Fruit fly (Drosophila melanogaster) whole organism, embryonic: ENCODE results near the gene Cdk5alpha.

ENCODE experiments used
- BtbVII ChIP-seq: fragments of 200-800 bp; sonication (Bioruptor generic); optimal IDR thresholded peaks from 3 replicates; lab custom pipeline; 2017; ENCODE audit warnings: missing biosample characterization, mild to moderate bottlenecking, missing genetic modification characterization
- CG10147 ChIP-seq: fragments of 200-800 bp; sonication (Bioruptor generic); optimal IDR thresholded peaks from 2 replicates; lab custom pipeline; 2019; ENCODE audit warnings: missing biosample characterization, mild to moderate bottlenecking, missing genetic modification characterization, moderate library complexity
- CG11456 ChIP-seq: fragments of 200-800 bp; sonication (Bioruptor generic); IDR thresholded peaks from 3 replicates; pipeline ENCODE4 v1.3.6; 2022; ENCODE audit warnings: missing biosample characterization, missing genetic modification characterization
- CG14441 ChIP-seq: fragments of 200-800 bp; sonication (Bioruptor generic); IDR thresholded peaks from 2 replicates; pipeline ENCODE4 v1.3.6; 2022; ENCODE audit warnings: missing biosample characterization, missing genetic modification characterization
- CG14965 ChIP-seq: fragments of 200-800 bp; sonication (Bioruptor generic); optimal IDR thresholded peaks from 2 replicates; lab custom pipeline; 2016; ENCODE audit warnings: missing biosample characterization, missing genetic modification characterization, borderline replicate concordance
- CG17359 ChIP-seq: fragments of 200-800 bp; sonication (Bioruptor generic); optimal IDR thresholded peaks from 3 replicates; lab custom pipeline; 2018; ENCODE audit warnings: missing biosample characterization, mild to moderate bottlenecking, missing genetic modification characterization, moderate library complexity
- CG31388 ChIP-seq: fragments of 200-800 bp; sonication (Bioruptor generic); optimal IDR thresholded peaks from 2 replicates; lab custom pipeline; 2016; ENCODE audit warnings: missing biosample characterization, missing genetic modification characterization
- CG3838 ChIP-seq: fragments of 200-800 bp; sonication (Bioruptor generic); optimal IDR thresholded peaks from 3 replicates; lab custom pipeline; 2016; ENCODE audit warnings: missing biosample characterization, missing genetic modification characterization
- CG6654 ChIP-seq: fragments of 200-800 bp; sonication (Bioruptor generic); optimal IDR thresholded peaks from 2 replicates; lab custom pipeline; 2017; ENCODE audit warnings: missing biosample characterization, mild to moderate bottlenecking, missing genetic modification characterization
- CG6765 ChIP-seq: fragments of 200-800 bp; sonication (Bioruptor generic); optimal IDR thresholded peaks from 3 replicates; lab custom pipeline; 2017; ENCODE audit warnings: missing biosample characterization, mild to moderate bottlenecking, missing genetic modification characterization
- CG8478 ChIP-seq: fragments of >200 bp; optimal IDR thresholded peaks from 2 replicates; lab custom pipeline; 2018
- CG9215 ChIP-seq: fragments of 200-800 bp; sonication (Bioruptor generic); IDR thresholded peaks from 2 replicates; pipeline ENCODE4 v1.3.6; 2022; ENCODE audit warnings: missing biosample characterization, missing genetic modification characterization
- CG9609 ChIP-seq: fragments of 200-800 bp; sonication (Bioruptor generic); optimal IDR thresholded peaks from 3 replicates; lab custom pipeline; 2016; ENCODE audit warnings: missing biosample characterization, missing genetic modification characterization
- Doc2 ChIP-seq: fragments of 200-800 bp; sonication (Bioruptor generic); IDR thresholded peaks from 2 replicates; pipeline ENCODE4 v1.3.6; 2022; ENCODE audit warnings: missing biosample characterization, missing genetic modification characterization
- Lim3 ChIP-seq: fragments of 200-800 bp; sonication (Bioruptor generic); IDR thresholded peaks from 2 replicates; pipeline ENCODE4 v1.3.6; 2022; ENCODE audit warnings: missing biosample characterization, missing genetic modification characterization
- MBD-R2 ChIP-seq: fragments of 200-800 bp; sonication (Bioruptor generic); IDR thresholded peaks from 2 replicates; pipeline ENCODE4 v1.3.6; 2022; ENCODE audit warnings: missing biosample characterization, missing genetic modification characterization
- Mes4 ChIP-seq: fragments of 200-800 bp; sonication (Bioruptor generic); optimal IDR thresholded peaks from 2 replicates; lab custom pipeline; 2016; ENCODE audit warnings: missing biosample characterization, missing genetic modification characterization
- NC2α ChIP-seq: fragments of 200-800 bp; sonication (Bioruptor generic); optimal IDR thresholded peaks from 2 replicates; lab custom pipeline; 2016; ENCODE audit warnings: missing biosample characterization, missing genetic modification characterization
- Nf-YC ChIP-seq: fragments of 200-800 bp; optimal IDR thresholded peaks from 3 replicates; lab custom pipeline; 2019; ENCODE audit warnings: missing biosample characterization, mild to moderate bottlenecking, missing genetic modification characterization, moderate library complexity
- NfI ChIP-seq: fragments of 200-800 bp; sonication (Bioruptor generic); optimal IDR thresholded peaks from 3 replicates; lab custom pipeline; 2018; ENCODE audit warnings: missing biosample characterization, mild to moderate bottlenecking, missing genetic modification characterization, moderate library complexity
- Ptx1 ChIP-seq: fragments of 200-800 bp; sonication (Bioruptor generic); IDR thresholded peaks from 2 replicates; pipeline ENCODE4 v1.3.6; 2022; ENCODE audit warnings: missing biosample characterization, missing genetic modification characterization
- Scr ChIP-seq: fragments of 200-800 bp; sonication (Bioruptor generic); IDR thresholded peaks from 2 replicates; pipeline ENCODE4 v1.3.6; 2022; ENCODE audit warnings: missing biosample characterization, missing genetic modification characterization; ENCODE audit not compliant: partially characterized antibody
- Side ChIP-seq: fragments of 200-800 bp; sonication (Bioruptor generic); optimal IDR thresholded peaks from 2 replicates; lab custom pipeline; 2016; ENCODE audit warnings: missing biosample characterization, missing genetic modification characterization
- YL-1 ChIP-seq: fragments of 200-800 bp; sonication (Bioruptor generic); optimal IDR thresholded peaks from 3 replicates; lab custom pipeline; 2017; ENCODE audit warnings: missing biosample characterization, mild to moderate bottlenecking, missing genetic modification characterization
- ase ChIP-seq: fragments of 200-800 bp; sonication (Bioruptor generic); IDR thresholded peaks from 3 replicates; pipeline ENCODE4 v1.3.6; 2022; ENCODE audit warnings: missing biosample characterization, missing genetic modification characterization
- ato ChIP-seq: fragments of 200-800 bp; sonication (Bioruptor generic); IDR thresholded peaks from 2 replicates; pipeline ENCODE4 v1.3.6; 2022; ENCODE audit warnings: missing biosample characterization, missing genetic modification characterization; ENCODE audit not compliant: partially characterized antibody
- bsh ChIP-seq, 2 experiments: fragments of 200-800 bp; sonication (Bioruptor generic); optimal IDR thresholded peaks; 2 replicates each; lab custom pipeline; 2017 to 2018; ENCODE audit warnings: mild to moderate bottlenecking in 2 of 2, missing biosample characterization in 2 of 2, missing genetic modification characterization in 2 of 2, moderate library complexity in 1 of 2
- btn ChIP-seq: fragments of 200-800 bp; sonication (Bioruptor generic); optimal IDR thresholded peaks from 2 replicates; lab custom pipeline; 2016; ENCODE audit warnings: missing biosample characterization, missing genetic modification characterization
- crc ChIP-seq: fragments of 200-800 bp; sonication (Bioruptor generic); optimal IDR thresholded peaks from 2 replicates; lab custom pipeline; 2016; ENCODE audit warnings: missing biosample characterization, missing genetic modification characterization
- crp ChIP-seq, 2 experiments: fragments of 200-800 bp; sonication (Bioruptor generic); optimal IDR thresholded peaks; 2 replicates in 1 of 2; 3 replicates in 1 of 2; lab custom pipeline; 2017; ENCODE audit warnings: missing biosample characterization in 2 of 2, missing genetic modification characterization in 2 of 2, mild to moderate bottlenecking in 1 of 2, moderate library complexity in 1 of 2
- cwo ChIP-seq: fragments of 200-800 bp; sonication (Bioruptor generic); optimal IDR thresholded peaks from 3 replicates; lab custom pipeline; 2017; ENCODE audit warnings: missing biosample characterization, missing genetic modification characterization, mild to moderate bottlenecking, moderate library complexity, missing genetic modification reagents
- dpn ChIP-seq, 2 experiments: fragments of 200-800 bp; sonication (Bioruptor generic); optimal IDR thresholded peaks; 3 replicates each; lab custom pipeline; 2016; ENCODE audit warnings: missing biosample characterization in 2 of 2, missing genetic modification characterization in 2 of 2
- ems ChIP-seq: fragments of 200-800 bp; sonication (Bioruptor generic); optimal IDR thresholded peaks from 3 replicates; lab custom pipeline; 2016; ENCODE audit warnings: missing biosample characterization, missing genetic modification characterization
- eve ChIP-seq, 2 experiments: fragments of >200 bp; optimal IDR thresholded peaks; 2 replicates each; lab custom pipeline; 2017; ENCODE audit warnings: missing biosample characterization in 2 of 2, missing genetic modification characterization in 2 of 2
- ewg ChIP-seq: fragments of 200-800 bp; sonication (Bioruptor generic); optimal IDR thresholded peaks from 3 replicates; lab custom pipeline; 2017; ENCODE audit warnings: mild to moderate bottlenecking, missing biosample characterization, missing genetic modification reagents, missing genetic modification characterization
- exex ChIP-seq: fragments of 200-800 bp; sonication (Bioruptor generic); optimal IDR thresholded peaks from 4 replicates; lab custom pipeline; 2018; ENCODE audit warnings: missing biosample characterization, mild to moderate bottlenecking, missing genetic modification characterization, moderate library complexity
- eyg ChIP-seq: fragments of 200-800 bp; sonication (Bioruptor generic); optimal IDR thresholded peaks from 3 replicates; lab custom pipeline; 2016; ENCODE audit warnings: missing biosample characterization, missing genetic modification characterization
- gro ChIP-seq: fragments of 200-800 bp; sonication (Bioruptor generic); optimal IDR thresholded peaks from 2 replicates; lab custom pipeline; 2016; ENCODE audit warnings: missing biosample characterization, missing genetic modification characterization
- hkb ChIP-seq, 2 experiments: fragments of 200-800 bp in 1 of 2; fragments of >200 bp in 1 of 2; sonication (Bioruptor generic) in 1 of 2; IDR thresholded peaks in 1 of 2; optimal IDR thresholded peaks in 1 of 2; 2 replicates each; pipeline versions ENCODE4 v1.3.6 to Lab custom; 2017 to 2022; ENCODE audit warnings: missing biosample characterization in 1 of 2, missing genetic modification characterization in 1 of 2
- ken ChIP-seq: fragments of 200-800 bp; sonication (Bioruptor generic); IDR thresholded peaks from 3 replicates; pipeline ENCODE4 v1.3.6; 2022; ENCODE audit warnings: missing biosample characterization, missing genetic modification characterization
- mirr ChIP-seq: fragments of 200-800 bp; sonication (Bioruptor generic); optimal IDR thresholded peaks from 3 replicates; lab custom pipeline; 2018; ENCODE audit warnings: missing biosample characterization, mild to moderate bottlenecking, missing genetic modification characterization
- peb ChIP-seq: fragments of 200-800 bp; sonication (Bioruptor generic); IDR thresholded peaks from 2 replicates; pipeline ENCODE4 v1.3.6; 2022; ENCODE audit warnings: missing biosample characterization, missing genetic modification characterization
- unpg ChIP-seq: fragments of 200-800 bp; sonication (Bioruptor generic); optimal IDR thresholded peaks from 3 replicates; lab custom pipeline; 2018; ENCODE audit warnings: missing biosample characterization, mild to moderate bottlenecking, missing genetic modification characterization, moderate library complexity

Gene Cdk5alpha

DNA sequence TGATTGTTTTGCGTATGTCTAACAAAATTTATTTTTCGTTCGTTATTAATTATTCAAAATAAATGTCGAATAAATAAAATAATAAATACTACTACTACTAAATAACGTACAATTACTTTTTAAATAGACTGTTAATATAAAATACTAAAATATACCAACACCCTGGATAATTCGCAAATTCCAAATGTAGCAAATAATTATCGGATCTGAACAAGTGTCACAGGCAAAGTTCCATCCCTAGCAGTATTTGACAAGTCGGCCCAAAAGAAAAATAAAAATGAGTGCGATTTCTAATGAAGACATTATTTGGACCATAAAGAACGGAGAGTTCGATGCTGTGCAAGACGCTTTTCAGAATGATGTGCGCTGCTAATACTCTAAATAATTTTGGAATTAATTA is 30.6 kb upstream of the Cdk5alpha start, which contains the start of gene CG31715 (continued):
- TF ChIP-seq NC2α (GFP tag; lab: Kevin White, UChicago) (no peak), CG10147 (GFP tag; lab: Kevin White, UChicago) (no peak), dpn (GFP tag; optimal IDR thresholded peaks at IDR 0.05; lab: Kevin White, UChicago) (peak in 1 of 2 experiments; percentile 41), CG17359 (tag; lab: Kevin White, UChicago) (no peak), Doc2 (no peak), NfI (GFP tag; lab: Kevin White, UChicago) (no peak), Ptx1 (no peak), CG11456 (no peak), CG8478 (no peak), eyg (GFP tag; lab: Kevin White, UChicago) (no peak), CG31388 (GFP tag; lab: Kevin White, UChicago) (no peak), mirr (no peak), btn (GFP tag; lab: Kevin White, UChicago) (no peak), MBD-R2 (peak; percentile 66), gro (GFP tag; lab: Kevin White, UChicago) (no peak), ase (GFP tag; lab: Robert Waterston, UW) (no peak), crp (GFP tag; optimal IDR thresholded peaks at IDR 0.05; lab: Kevin White, UChicago) (peak in 1 of 2 experiments; percentile 56), CG9609 (no peak), unpg (peak; percentile 40), Side (no peak), exex (tag; lab: Kevin White, UChicago) (no peak), Mes4 (GFP tag; lab: Kevin White, UChicago) (no peak), ken (no peak), crc (GFP tag; lab: Kevin White, UChicago) (no peak), ewg (no peak), ems (GFP tag; lab: Kevin White, UChicago) (no peak), Scr (GFP tag; lab: Robert Waterston, UW) (peak; percentile 51), Lim3 (GFP tag; lab: Robert Waterston, UW) (no peak), ato (GFP tag; lab: Robert Waterston, UW) (no peak), YL-1 (peak; percentile 21), CG6654 (GFP tag; lab: Kevin White, UChicago) (no peak), bsh (GFP tag; optimal IDR thresholded peaks at IDR 0.05; lab: Kevin White, UChicago) (peak in 1 of 2 experiments; percentile 7), Nf-YC (peak; percentile 14)

DNA sequence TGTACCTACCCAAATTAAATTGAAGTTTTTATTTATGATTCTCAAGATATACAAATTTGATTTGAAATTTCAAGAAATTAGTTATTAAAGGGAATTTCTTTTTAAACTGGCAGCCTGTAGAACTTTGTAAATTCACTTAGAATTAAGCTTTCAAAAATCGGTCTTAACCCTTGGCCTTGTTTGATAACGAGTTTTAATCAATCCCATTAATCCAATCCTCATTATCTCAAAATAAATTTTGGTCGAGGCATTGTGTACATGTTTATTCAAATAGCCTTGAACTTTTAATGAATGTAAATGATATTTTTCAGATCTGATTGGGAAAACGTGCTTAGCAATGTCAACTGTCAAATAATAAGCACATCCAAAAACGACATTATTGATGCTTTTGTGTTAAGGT is 29.1 kb upstream of the Cdk5alpha start:
- TF ChIP-seq CG11456: no peak
- no peak for TF ChIP-seq CG14441 (GFP tag; lab: Robert Waterston, UW)
- TF ChIP-seq CG9215 (GFP tag; lab: Robert Waterston, UW): no peak
- TF ChIP-seq hkb (optimal IDR thresholded peaks at IDR 0.05; lab: Kevin White, UChicago): no peak
- TF ChIP-seq hkb (GFP tag; IDR thresholded peaks at IDR 0.05; lab: Robert Waterston, UW): no peak
- TF ChIP-seq peb (GFP tag; lab: Robert Waterston, UW): no peak
- TF ChIP-seq gro (GFP tag; lab: Kevin White, UChicago): no peak
- no peak for TF ChIP-seq BtbVII (GFP tag; lab: Kevin White, UChicago)
- no peak for TF ChIP-seq CG6654 (GFP tag; lab: Kevin White, UChicago)
- no peak for TF ChIP-seq CG6765 (GFP tag; lab: Kevin White, UChicago)
- TF ChIP-seq eve (GFP tag; optimal IDR thresholded peaks at IDR 0.05; lab: Kevin White, UChicago): peak in 1 of 2 experiments; percentile 24
- no peak for TF ChIP-seq NC2α (GFP tag; lab: Kevin White, UChicago)
- TF ChIP-seq cwo: peak; percentile 14
- no peak for TF ChIP-seq CG14965 (GFP tag; lab: Kevin White, UChicago)
- TF ChIP-seq CG3838 (GFP tag; lab: Kevin White, UChicago): no peak
- TF ChIP-seq exex (tag; lab: Kevin White, UChicago): peak; percentile 6
